Worm (Caenorhabditis elegans) whole organism, young adult: Measurements from ENCODE around the gene rom-3.

ENCODE experiments used
- B0019.2 ChIP-seq: fragments of 200-800 bp; sonication (Bioruptor generic); conservative IDR thresholded peaks from 2 replicates; pipeline ENCODE4 v1.3.6; 2022; ENCODE audit warnings: missing genetic modification reagents, missing genetic modification characterization, missing compliant biosample characterization
- B0261.1 ChIP-seq: sonication (generic microtip); optimal IDR thresholded peaks from 2 replicates; lab custom pipeline; 2016; ENCODE audit warnings: mild to moderate bottlenecking, missing genetic modification characterization, moderate library complexity, missing compliant biosample characterization
- B0336.3 ChIP-seq: fragments of 200-800 bp; sonication (Bioruptor generic); IDR thresholded peaks from 2 replicates; pipeline ENCODE4 v1.3.6; 2022; ENCODE audit warnings: missing genetic modification characterization, missing compliant biosample characterization
- D2030.7 ChIP-seq: fragments of 200-800 bp; sonication (Bioruptor generic); IDR thresholded peaks from 2 replicates; pipeline ENCODE4 v1.3.6; 2022; ENCODE audit warnings: missing genetic modification reagents, missing genetic modification characterization, missing compliant biosample characterization
- F22D6.2 ChIP-seq: sonication (generic microtip); optimal IDR thresholded peaks from 2 replicates; lab custom pipeline; 2016; ENCODE audit warnings: mild to moderate bottlenecking, missing genetic modification characterization, missing compliant biosample characterization
- F49E8.2 ChIP-seq: sonication (generic microtip); optimal IDR thresholded peaks from 3 replicates; lab custom pipeline; 2017; ENCODE audit warnings: missing genetic modification characterization, mild to moderate bottlenecking, missing compliant biosample characterization, antibody characterized with exemption, moderate library complexity; ENCODE audit not compliant: insufficient read depth
- F57C9.4 ChIP-seq: sonication (generic microtip); optimal IDR thresholded peaks from 2 replicates; lab custom pipeline; 2017; ENCODE audit warnings: mild to moderate bottlenecking, missing genetic modification characterization, missing compliant biosample characterization
- K11D2.4 ChIP-seq: fragments of 200-800 bp; sonication (Bioruptor generic); IDR thresholded peaks from 2 replicates; pipeline ENCODE4 v1.3.6; 2022; ENCODE audit warnings: missing genetic modification reagents, missing genetic modification characterization, missing compliant biosample characterization
- T07F8.4 ChIP-seq: sonication (generic microtip); optimal IDR thresholded peaks from 2 replicates; lab custom pipeline; 2016; ENCODE audit warnings: mild to moderate bottlenecking, missing genetic modification characterization, moderate library complexity, missing compliant biosample characterization
- Y53G8AR.9 ChIP-seq: fragments of 200-800 bp; sonication (Bioruptor generic); conservative IDR thresholded peaks from 2 replicates; pipeline ENCODE4 v1.3.6; 2022; ENCODE audit warnings: missing genetic modification reagents, missing genetic modification characterization, missing compliant biosample characterization
- aptf-2 ChIP-seq: fragments of 200-800 bp; sonication (Bioruptor generic); conservative IDR thresholded peaks from 2 replicates; pipeline ENCODE4 v1.3.6; 2022; ENCODE audit warnings: missing genetic modification reagents, missing genetic modification characterization, missing compliant biosample characterization
- aptf-3 ChIP-seq: fragments of 200-800 bp; sonication (Bioruptor generic); IDR thresholded peaks from 2 replicates; pipeline ENCODE4 v1.3.6; 2022; ENCODE audit warnings: missing genetic modification characterization, missing compliant biosample characterization
- attf-5 ChIP-seq: fragments of 200-800 bp; sonication (Bioruptor generic); optimal IDR thresholded peaks from 2 replicates; lab custom pipeline; 2018; ENCODE audit warnings: mild to moderate bottlenecking, missing genetic modification characterization, missing compliant biosample characterization
- cebp-1 ChIP-seq, 2 experiments: fragments of 200-800 bp in 1 of 2; sonication (Bioruptor generic) in 1 of 2; sonication (generic microtip) in 1 of 2; IDR thresholded peaks in 1 of 2; optimal IDR thresholded peaks in 1 of 2; 2 replicates each; pipeline versions ENCODE4 v1.3.6 to Lab custom; 2017 to 2022; ENCODE audit warnings: missing compliant biosample characterization in 2 of 2, missing genetic modification characterization in 2 of 2, mild to moderate bottlenecking in 1 of 2, missing genetic modification reagents in 1 of 2, moderate library complexity in 1 of 2
- ceh-40 ChIP-seq: fragments of 200-800 bp; sonication (Bioruptor generic); IDR thresholded peaks from 2 replicates; pipeline ENCODE4 v1.3.6; 2022; ENCODE audit warnings: missing genetic modification characterization, missing compliant biosample characterization
- ceh-58 ChIP-seq: fragments of 200-800 bp; sonication (Bioruptor generic); IDR thresholded peaks from 2 replicates; pipeline ENCODE4 v1.3.6; 2022; ENCODE audit warnings: missing genetic modification characterization, missing compliant biosample characterization
- dpl-1 ChIP-seq: fragments of 150-350 bp; optimal IDR thresholded peaks from 2 replicates; lab custom pipeline; 2014; ENCODE audit warnings: missing biosample characterization, missing genetic modification reagents, missing genetic modification characterization
- egrh-3 ChIP-seq: fragments of 200-800 bp; sonication (Bioruptor generic); IDR thresholded peaks from 2 replicates; pipeline ENCODE4 v1.3.6; 2022; ENCODE audit warnings: missing genetic modification reagents, missing genetic modification characterization, missing compliant biosample characterization
- ets-4 ChIP-seq: fragments of 200-800 bp; sonication (Bioruptor generic); optimal IDR thresholded peaks from 2 replicates; lab custom pipeline; 2018; ENCODE audit warnings: mild to moderate bottlenecking, missing genetic modification characterization, missing compliant biosample characterization
- fkh-3 ChIP-seq: sonication (generic microtip); optimal IDR thresholded peaks from 2 replicates; lab custom pipeline; 2016; ENCODE audit warnings: mild to moderate bottlenecking, missing genetic modification characterization, missing compliant biosample characterization
- gei-17 ChIP-seq: fragments of 200-800 bp; sonication (Bioruptor generic); optimal IDR thresholded peaks from 2 replicates; lab custom pipeline; 2018; ENCODE audit warnings: mild to moderate bottlenecking, missing genetic modification characterization, missing compliant biosample characterization
- hmg-1.2 ChIP-seq: fragments of 200-800 bp; sonication (Bioruptor generic); IDR thresholded peaks from 2 replicates; pipeline ENCODE4 v1.3.6; 2022; ENCODE audit warnings: missing genetic modification reagents, missing genetic modification characterization, missing compliant biosample characterization
- hsf-1 ChIP-seq: fragments of 200-800 bp; sonication (Bioruptor generic); IDR thresholded peaks from 2 replicates; pipeline ENCODE4 v1.3.6; 2022; ENCODE audit warnings: missing genetic modification reagents, missing genetic modification characterization, missing compliant biosample characterization
- lin-35 ChIP-seq, 3 experiments: fragments of 150-350 bp in 2 of 3; sonication (generic microtip) in 1 of 3; optimal IDR thresholded peaks; 2 replicates each; lab custom pipeline; 2014 to 2018; ENCODE audit warnings: missing biosample characterization in 3 of 3, missing genetic modification characterization in 3 of 3, missing genetic modification reagents in 3 of 3
- lin-40 ChIP-seq: sonication (generic microtip); optimal IDR thresholded peaks from 2 replicates; lab custom pipeline; 2016; ENCODE audit warnings: missing genetic modification characterization, mild to moderate bottlenecking, missing compliant biosample characterization, missing genotype, missing genetic modification reagents
- lsl-1 ChIP-seq: fragments of 200-800 bp; sonication (Bioruptor generic); optimal IDR thresholded peaks from 2 replicates; lab custom pipeline; 2018; ENCODE audit warnings: mild to moderate bottlenecking, missing genetic modification characterization, moderate library complexity, missing compliant biosample characterization
- madf-10 ChIP-seq: sonication (generic microtip); optimal IDR thresholded peaks from 2 replicates; lab custom pipeline; 2016; ENCODE audit warnings: mild to moderate bottlenecking, missing genetic modification characterization, missing compliant biosample characterization
- madf-3 ChIP-seq: fragments of 200-800 bp; sonication (Bioruptor generic); IDR thresholded peaks from 2 replicates; pipeline ENCODE4 v1.3.6; 2022; ENCODE audit warnings: missing genetic modification reagents, missing genetic modification characterization, missing compliant biosample characterization
- mes-4 ChIP-seq: sonication (generic microtip); optimal IDR thresholded peaks from 2 replicates; lab custom pipeline; 2016; ENCODE audit warnings: missing genotype, missing genetic modification characterization, missing compliant biosample characterization
- mxl-1 ChIP-seq: sonication (generic microtip); optimal IDR thresholded peaks from 2 replicates; lab custom pipeline; 2016; ENCODE audit warnings: missing genetic modification characterization, missing compliant biosample characterization
- nfya-2 ChIP-seq: fragments of 200-800 bp; sonication (Bioruptor generic); IDR thresholded peaks from 2 replicates; pipeline ENCODE4 v1.3.6; 2022; ENCODE audit warnings: missing genetic modification reagents, missing genetic modification characterization, missing compliant biosample characterization
- nfyb-1 ChIP-seq: fragments of 200-800 bp; sonication (Bioruptor generic); IDR thresholded peaks from 2 replicates; pipeline ENCODE4 v1.3.6; 2022; ENCODE audit warnings: missing genetic modification reagents, missing genetic modification characterization, missing compliant biosample characterization
- nhr-90 ChIP-seq: sonication (generic microtip); optimal IDR thresholded peaks from 2 replicates; lab custom pipeline; 2016; ENCODE audit warnings: missing genotype, mild to moderate bottlenecking, missing genetic modification characterization, missing compliant biosample characterization
- pha-4 ChIP-seq: fragments of 150-350 bp; sonication (generic microtip); optimal IDR thresholded peaks from 2 replicates; lab custom pipeline; 2014; ENCODE audit warnings: missing biosample characterization, missing genetic modification reagents, missing genetic modification characterization
- rpc-1 ChIP-seq, 2 experiments: fragments of 150-350 bp in 1 of 2; sonication (generic microtip) in 1 of 2; optimal IDR thresholded peaks; 2 replicates each; lab custom pipeline; 2014 to 2018; ENCODE audit warnings: missing biosample characterization in 1 of 2, missing genetic modification characterization in 1 of 2, missing genetic modification reagents in 1 of 2, missing genotype in 1 of 2
- snpc-3.4 ChIP-seq: sonication (generic microtip); optimal IDR thresholded peaks from 2 replicates; lab custom pipeline; 2017; ENCODE audit warnings: missing genetic modification characterization, mild to moderate bottlenecking, missing compliant biosample characterization, antibody characterized with exemption, moderate library complexity, missing genotype, missing genetic modification reagents
- snpc-4 ChIP-seq, 5 experiments: fragments of 150-350 bp in 1 of 5; sonication (generic microtip) in 4 of 5; optimal IDR thresholded peaks; 2 replicates each; lab custom pipeline; 2014 to 2018; ENCODE audit warnings: missing genetic modification characterization in 5 of 5, missing biosample characterization in 3 of 5, antibody characterized with exemption in 2 of 5, mild to moderate bottlenecking in 2 of 5, missing compliant biosample characterization in 2 of 5, missing genotype in 2 of 5, moderate library complexity in 2 of 5, missing genetic modification reagents in 1 of 5
- sptf-2 ChIP-seq: fragments of 200-800 bp; sonication (Bioruptor generic); optimal IDR thresholded peaks from 2 replicates; lab custom pipeline; 2018; ENCODE audit warnings: mild to moderate bottlenecking, missing genetic modification characterization, missing compliant biosample characterization
- tbp1 ChIP-seq: fragments of 200-800 bp; sonication (Bioruptor generic); optimal IDR thresholded peaks from 2 replicates; lab custom pipeline; 2018; ENCODE audit warnings: mild to moderate bottlenecking, missing genetic modification characterization, missing compliant biosample characterization
- xnd-1 ChIP-seq: sonication (generic microtip); optimal IDR thresholded peaks from 2 replicates; lab custom pipeline; 2016; ENCODE audit warnings: missing genotype, missing genetic modification reagents, missing genetic modification characterization, missing compliant biosample characterization
- zfh-2 ChIP-seq: fragments of 200-800 bp; sonication (Bioruptor generic); conservative IDR thresholded peaks from 2 replicates; pipeline ENCODE4 v1.3.6; 2022; ENCODE audit warnings: missing genetic modification reagents, missing genetic modification characterization, missing compliant biosample characterization
- ztf-28 ChIP-seq: fragments of 200-800 bp; sonication (Bioruptor generic); IDR thresholded peaks from 2 replicates; pipeline ENCODE4 v1.3.6; 2022; ENCODE audit warnings: missing genetic modification reagents, missing genetic modification characterization, missing compliant biosample characterization

rom-3 gene

ce11 chrIV:16962445-16962844 is 7.8 kb downstream of the rom-3 start:
- TF ChIP-seq egrh-3 (GFP tag; lab: Robert Waterston, UW), result peak; percentile 83
- TF ChIP-seq D2030.7 (GFP tag; lab: Robert Waterston, UW), result no peak
- TF ChIP-seq snpc-3.4 (tag; lab: Kevin White, UChicago), result no peak
- TF ChIP-seq ztf-28 (GFP tag; lab: Robert Waterston, UW), result no peak
- 0 out of 2 replicates have a peak, but pooled peaks have one; percentile 16 for TF ChIP-seq madf-3
- TF ChIP-seq dpl-1, result no peak
- TF ChIP-seq madf-10 (tag; lab: Kevin White, UChicago), result no peak
- TF ChIP-seq hsf-1, result no peak
- TF ChIP-seq zfh-2 (GFP tag; lab: Robert Waterston, UW), result peak; percentile 92
- no peak for TF ChIP-seq lin-35 (GFP tag; optimal IDR thresholded peaks at IDR 0.05; lab: Kevin White, UChicago)
- TF ChIP-seq F57C9.4, result no peak
- no peak for TF ChIP-seq ets-4 (GFP tag; lab: Kevin White, UChicago)
- no peak for TF ChIP-seq F49E8.2 (tag; lab: Kevin White, UChicago)
- TF ChIP-seq nhr-90, result no peak
- no peak for TF ChIP-seq T07F8.4 (tag; lab: Kevin White, UChicago)
- no peak for TF ChIP-seq nfya-2 (GFP tag; lab: Robert Waterston, UW)
- no peak for TF ChIP-seq rpc-1 (optimal IDR thresholded peaks at IDR 0.05; lab: Kevin White, UChicago)
- TF ChIP-seq rpc-1 (tag; optimal IDR thresholded peaks at IDR 0.05; lab: Kevin White, UChicago), result no peak

ce11 chrIV:16952389-16952788 is 17.9 kb downstream of the rom-3 start:
- TF ChIP-seq zfh-2 (GFP tag; lab: Robert Waterston, UW), result peak; percentile 48; the same call in 1 of the 2 replicates
- TF ChIP-seq aptf-2 (GFP tag; lab: Robert Waterston, UW), result no peak

- TF ChIP-seq tbp1 (GFP tag; lab: Kevin White, UChicago) (no peak), mes-4 (no peak), ztf-28 (GFP tag; lab: Robert Waterston, UW) (no peak), xnd-1 (tag; lab: Kevin White, UChicago) (no peak), snpc-4 (GFP tag; optimal IDR thresholded peaks at IDR 0.05; lab: Kevin White, UChicago) (no peak), snpc-4 (tag; optimal IDR thresholded peaks at IDR 0.05; lab: Kevin White, UChicago) (peak in 1 of 4 experiments; percentile 41), F22D6.2 (no peak), hmg-1.2 (GFP tag; lab: Robert Waterston, UW) (no peak), pha-4 (tag; lab: Kevin White, UChicago) (no peak), rpc-1 (optimal IDR thresholded peaks at IDR 0.05; lab: Kevin White, UChicago) (no peak), rpc-1 (tag; optimal IDR thresholded peaks at IDR 0.05; lab: Kevin White, UChicago) (no peak)
- TF ChIP-seq, all 124 proteins: peak for 1
Measured at ce11 chrIV:16949767-16950166, 20.5 kb downstream of the rom-3 start, which contains the start of gene rad-54.B. TSS of gene rad-54.B (plus strand) at chrIV:16950067.

- TF ChIP-seq ceh-40 (GFP tag; lab: Robert Waterston, UW) (no peak), cebp-1 (GFP tag; IDR thresholded peaks at IDR 0.05; lab: Robert Waterston, UW) (no peak), cebp-1 (tag; optimal IDR thresholded peaks at IDR 0.05; lab: Kevin White, UChicago) (peak; percentile 56), nfya-2 (GFP tag; lab: Robert Waterston, UW) (no peak), lsl-1 (GFP tag; lab: Kevin White, UChicago) (peak; percentile 5), lin-40 (tag; lab: Kevin White, UChicago) (peak; percentile 58), sptf-2 (GFP tag; lab: Kevin White, UChicago) (no peak), ceh-58 (GFP tag; lab: Robert Waterston, UW) (no peak), gei-17 (GFP tag; lab: Kevin White, UChicago) (no peak), fkh-3 (tag; lab: Kevin White, UChicago) (no peak), aptf-3 (GFP tag; lab: Robert Waterston, UW) (no peak), B0336.3 (GFP tag; lab: Robert Waterston, UW) (no peak), D2030.7 (GFP tag; lab: Robert Waterston, UW) (no peak), K11D2.4 (no peak), B0019.2 (GFP tag; lab: Robert Waterston, UW) (no peak), nfyb-1 (GFP tag; lab: Robert Waterston, UW) (0 out of 2 replicates have a peak, but pooled peaks have one; percentile 19), mxl-1 (tag; lab: Kevin White, UChicago) (no peak), madf-10 (tag; lab: Kevin White, UChicago) (peak; percentile 2), hsf-1 (no peak), Y53G8AR.9 (no peak), B0261.1 (tag; lab: Kevin White, UChicago) (no peak), attf-5 (GFP tag; lab: Kevin White, UChicago) (peak; percentile 64)
Measured at ce11 chrIV:16946746-16947145, 23.5 kb downstream of the rom-3 start, which contains the start of the genes Y116A8C.9 and arf-6. TSS of gene Y116A8C.9 (minus strand) at chrIV:16946800. TSS of gene arf-6 (plus strand) at chrIV:16947120.
